Fruit fly (Drosophila melanogaster) whole organism, wandering third instar larva: ENCODE results near the gene BicD.

Experiments
- Abd-B ChIP-seq: fragments of >200 bp; optimal IDR thresholded peaks from 2 replicates; lab custom pipeline; 2017; ENCODE audit warnings: missing biosample characterization, missing genetic modification characterization
- CG32264 ChIP-seq: fragments of 200-800 bp; sonication (Bioruptor generic); optimal IDR thresholded peaks from 2 replicates; lab custom pipeline; 2016; ENCODE audit warnings: missing biosample characterization, missing genetic modification characterization
- CG9705 ChIP-seq: fragments of 200-800 bp; sonication (Bioruptor generic); optimal IDR thresholded peaks from 2 replicates; lab custom pipeline; 2018; ENCODE audit warnings: missing biosample characterization, mild to moderate bottlenecking, missing genetic modification characterization
- CrebA ChIP-seq: fragments of 200-800 bp; sonication (Bioruptor generic); optimal IDR thresholded peaks from 2 replicates; lab custom pipeline; 2016; ENCODE audit warnings: missing biosample characterization, mild to moderate bottlenecking, missing genetic modification characterization, borderline replicate concordance
- Dfd ChIP-seq: fragments of >200 bp; optimal IDR thresholded peaks from 2 replicates; lab custom pipeline; 2017; ENCODE audit warnings: missing biosample characterization, missing genetic modification characterization
- Dif ChIP-seq: fragments of 200-275, 200-300 bp; sonication (Bioruptor generic); optimal IDR thresholded peaks from 2 replicates; lab custom pipeline; 2018; ENCODE audit warnings: missing biosample characterization, missing genetic modification characterization; ENCODE audit not compliant: partially characterized antibody
- GATAd ChIP-seq: sonication (Bioruptor generic); optimal IDR thresholded peaks from 2 replicates; lab custom pipeline; 2016; ENCODE audit warnings: missing biosample characterization, missing genetic modification characterization
- HLH106 ChIP-seq: fragments of 200-800 bp; optimal IDR thresholded peaks from 3 replicates; lab custom pipeline; 2019; ENCODE audit warnings: missing biosample characterization, mild to moderate bottlenecking, missing genetic modification characterization, moderate library complexity
- Hnf4 ChIP-seq: fragments of 200-800 bp; sonication (Bioruptor generic); optimal IDR thresholded peaks from 2 replicates; lab custom pipeline; 2016; ENCODE audit warnings: missing biosample characterization, mild to moderate bottlenecking, missing genetic modification characterization
- Hr78 ChIP-seq: fragments of >200 bp; optimal IDR thresholded peaks from 2 replicates; lab custom pipeline; 2017; ENCODE audit warnings: missing biosample characterization, missing genetic modification characterization
- Hr83 ChIP-seq: fragments of 200-300 bp; sonication (Bioruptor generic); optimal IDR thresholded peaks from 2 replicates; lab custom pipeline; 2016; ENCODE audit warnings: missing biosample characterization, mild to moderate bottlenecking, missing genetic modification characterization, moderate library complexity; ENCODE audit not compliant: poor library complexity, severe bottlenecking
- Jra ChIP-seq: sonication (Bioruptor generic); optimal IDR thresholded peaks from 2 replicates; lab custom pipeline; 2016; ENCODE audit warnings: missing biosample characterization, missing genetic modification characterization
- Mio ChIP-seq: sonication (Bioruptor generic); optimal IDR thresholded peaks from 2 replicates; lab custom pipeline; 2016; ENCODE audit warnings: missing biosample characterization, missing genetic modification characterization
- Myc ChIP-seq: fragments of >200 bp; optimal IDR thresholded peaks from 2 replicates; lab custom pipeline; 2017
- N ChIP-seq: fragments of >200 bp; optimal IDR thresholded peaks from 2 replicates; lab custom pipeline; 2018; ENCODE audit warnings: missing biosample characterization, missing external identifiers, missing genetic modification characterization
- OdsH ChIP-seq: fragments of 200-800 bp; sonication (Bioruptor generic); optimal IDR thresholded peaks from 2 replicates; lab custom pipeline; 2016; ENCODE audit warnings: missing biosample characterization, mild to moderate bottlenecking, missing genetic modification characterization
- Rel ChIP-seq, 2 experiments: fragments of 200-800 bp; sonication (Bioruptor generic) in 1 of 2; optimal IDR thresholded peaks; 2 replicates in 1 of 2; 3 replicates in 1 of 2; lab custom pipeline; 2016 to 2019; ENCODE audit warnings: mild to moderate bottlenecking in 2 of 2, missing biosample characterization in 2 of 2, missing genetic modification characterization in 2 of 2, moderate library complexity in 1 of 2
- Sp1 ChIP-seq: fragments of 200-800 bp; sonication (Bioruptor generic); optimal IDR thresholded peaks from 3 replicates; lab custom pipeline; 2019; ENCODE audit warnings: missing biosample characterization, mild to moderate bottlenecking, missing genetic modification characterization, moderate library complexity
- Vsx2 ChIP-seq: fragments of 200-300, 225-300 bp; sonication (Bioruptor generic); optimal IDR thresholded peaks from 2 replicates; lab custom pipeline; 2018; ENCODE audit warnings: missing biosample characterization, missing genetic modification characterization; ENCODE audit not compliant: partially characterized antibody
- br ChIP-seq: fragments of 200-800 bp; sonication (Bioruptor generic); optimal IDR thresholded peaks from 2 replicates; lab custom pipeline; 2016; ENCODE audit warnings: missing biosample characterization, missing genetic modification characterization
- brk ChIP-seq: fragments of 200-800 bp; sonication (Bioruptor generic); optimal IDR thresholded peaks from 2 replicates; lab custom pipeline; 2016; ENCODE audit warnings: missing biosample characterization, mild to moderate bottlenecking, missing genetic modification characterization
- dl ChIP-seq, 2 experiments: fragments of 175-275, 200-275 bp in 1 of 2; fragments of 200-275 bp in 1 of 2; sonication (Bioruptor generic); optimal IDR thresholded peaks; lab custom pipeline; 2018; ENCODE audit warnings: mild to moderate bottlenecking in 2 of 2, missing biosample characterization in 2 of 2, missing genetic modification characterization in 2 of 2, moderate library complexity in 2 of 2; ENCODE audit not compliant: partially characterized antibody in 2 of 2, insufficient read depth in 1 of 2
- dmrt93B ChIP-seq: fragments of 200-800 bp; sonication (Bioruptor generic); optimal IDR thresholded peaks from 2 replicates; lab custom pipeline; 2018; ENCODE audit warnings: missing biosample characterization, mild to moderate bottlenecking, missing genetic modification characterization
- dsf ChIP-seq: sonication (Bioruptor generic); optimal IDR thresholded peaks from 2 replicates; lab custom pipeline; 2016; ENCODE audit warnings: missing biosample characterization, missing genetic modification characterization, borderline replicate concordance
- ey ChIP-seq: fragments of 200-800 bp; sonication (Bioruptor generic); optimal IDR thresholded peaks from 2 replicates; lab custom pipeline; 2016; ENCODE audit warnings: missing biosample characterization, missing genetic modification characterization
- foxo ChIP-seq, 2 experiments: fragments of 200-800 bp; sonication (Bioruptor generic); optimal IDR thresholded peaks; 2 replicates in 1 of 2; 3 replicates in 1 of 2; lab custom pipeline; 2016 to 2017; ENCODE audit warnings: missing biosample characterization in 2 of 2, missing genetic modification characterization in 2 of 2
- fru ChIP-seq: fragments of 200-800 bp; sonication (Bioruptor generic); optimal IDR thresholded peaks from 3 replicates; lab custom pipeline; 2016; ENCODE audit warnings: missing biosample characterization, mild to moderate bottlenecking, missing genetic modification characterization
- h ChIP-seq: fragments of 200-800 bp; sonication (Bioruptor generic); optimal IDR thresholded peaks from 3 replicates; lab custom pipeline; 2016; ENCODE audit warnings: missing biosample characterization, mild to moderate bottlenecking, missing genetic modification characterization
- jim ChIP-seq: fragments of 175-275, 200-325 bp; sonication (Bioruptor generic); optimal IDR thresholded peaks from 2 replicates; lab custom pipeline; 2016; ENCODE audit warnings: missing biosample characterization, mild to moderate bottlenecking, missing genetic modification characterization
- lola ChIP-seq: fragments of >200 bp; optimal IDR thresholded peaks from 2 replicates; lab custom pipeline; 2017; ENCODE audit warnings: missing biosample characterization, missing genetic modification characterization
- pan ChIP-seq: fragments of >200 bp; optimal IDR thresholded peaks from 2 replicates; lab custom pipeline; 2017
- psq ChIP-seq: fragments of 200-800 bp; sonication (Bioruptor generic); optimal IDR thresholded peaks from 3 replicates; lab custom pipeline; 2017; ENCODE audit warnings: missing biosample characterization, mild to moderate bottlenecking, missing genetic modification characterization, moderate library complexity
- rgr ChIP-seq: fragments of 200-800 bp; sonication (Bioruptor generic); optimal IDR thresholded peaks from 3 replicates; lab custom pipeline; 2016; ENCODE audit warnings: missing biosample characterization, mild to moderate bottlenecking, missing genetic modification characterization
- sage ChIP-seq: fragments of 200-800 bp; sonication (Bioruptor generic); optimal IDR thresholded peaks from 2 replicates; lab custom pipeline; 2016; ENCODE audit warnings: missing biosample characterization, mild to moderate bottlenecking, missing genetic modification characterization
- sv ChIP-seq: fragments of 200-800 bp; sonication (Bioruptor generic); optimal IDR thresholded peaks from 3 replicates; lab custom pipeline; 2016; ENCODE audit warnings: missing biosample characterization, missing genetic modification characterization
- tai ChIP-seq: sonication (Bioruptor generic); optimal IDR thresholded peaks from 2 replicates; lab custom pipeline; 2016; ENCODE audit warnings: missing biosample characterization, missing genetic modification characterization
- usp ChIP-seq: fragments of >200 bp; optimal IDR thresholded peaks from 2 replicates; lab custom pipeline; 2017; ENCODE audit warnings: missing biosample characterization, missing genetic modification characterization
- woc ChIP-seq: sonication (Bioruptor generic); optimal IDR thresholded peaks from 2 replicates; lab custom pipeline; 2016; ENCODE audit warnings: missing biosample characterization, mild to moderate bottlenecking, missing genetic modification characterization

Gene BicD

DNA sequence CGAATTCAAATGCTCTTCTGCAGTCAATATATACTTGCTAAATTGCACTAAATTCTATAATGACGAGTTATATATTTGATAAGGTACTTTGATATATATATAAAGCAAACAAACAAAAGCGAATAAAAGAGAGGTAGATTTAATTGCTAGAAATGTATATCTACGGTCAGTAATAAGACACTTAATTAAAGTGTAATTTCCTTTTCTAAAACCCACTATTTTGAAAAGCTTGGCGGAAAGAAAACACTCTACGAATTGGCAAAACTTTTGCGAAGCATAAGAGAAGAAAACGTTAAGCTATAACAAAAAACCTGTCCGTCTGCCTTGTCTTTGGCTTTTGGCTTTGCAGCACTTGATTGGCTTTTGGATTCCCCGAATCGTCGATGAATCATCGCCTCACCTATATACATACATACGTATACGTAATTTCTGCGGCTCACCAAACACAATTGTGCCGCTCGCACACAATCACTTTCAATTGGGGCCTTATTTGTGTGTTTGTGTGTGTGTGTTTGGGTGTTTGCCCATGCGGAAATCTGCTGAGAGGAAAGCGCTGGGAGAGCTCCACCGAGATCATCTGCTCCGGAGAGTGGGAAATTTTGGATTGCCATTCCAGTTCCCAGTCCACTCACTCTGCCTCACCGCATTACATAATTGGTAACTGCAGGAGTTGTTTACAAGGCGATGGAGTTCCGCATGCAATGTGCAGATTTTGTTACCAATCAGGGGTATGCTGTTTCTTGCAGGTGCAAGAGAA is 42.2 kb downstream of the BicD start:
- TF ChIP-seq pan (lab: Kevin White, UChicago), result no peak
- peak; percentile 1 for TF ChIP-seq Jra (GFP tag; lab: Kevin White, UChicago)
- no peak for TF ChIP-seq woc
- TF ChIP-seq Vsx2, result no peak
- peak; percentile 50 to 71 for TF ChIP-seq dl (GFP tag; optimal IDR thresholded peaks at IDR 0.05; lab: Kevin White, UChicago; ENCODE audit: insufficient read depth in 1 of 2, partially characterized antibody in 2 of 2)
- no peak for TF ChIP-seq Mio (GFP tag; lab: Kevin White, UChicago)
- no peak for TF ChIP-seq HLH106 (tag; lab: Kevin White, UChicago)
- TF ChIP-seq Dif (GFP tag; lab: Kevin White, UChicago), result peak; percentile 69
- no peak for TF ChIP-seq CG32264 (GFP tag; lab: Kevin White, UChicago)
- TF ChIP-seq dmrt93B (GFP tag; lab: Kevin White, UChicago), result no peak
- TF ChIP-seq dsf (GFP tag; lab: Kevin White, UChicago), result no peak
- TF ChIP-seq fru (GFP tag; lab: Kevin White, UChicago), result no peak
- no peak for TF ChIP-seq ey (GFP tag; lab: Kevin White, UChicago)
- TF ChIP-seq Hnf4 (GFP tag; lab: Kevin White, UChicago), result no peak
- TF ChIP-seq sv, result no peak
- TF ChIP-seq Rel (GFP tag; optimal IDR thresholded peaks at IDR 0.05; lab: Kevin White, UChicago), result no peak
- peak; percentile 93 for TF ChIP-seq Rel (tag; optimal IDR thresholded peaks at IDR 0.05; lab: Kevin White, UChicago)
- no peak for TF ChIP-seq h
- no peak for TF ChIP-seq rgr
- TF ChIP-seq lola (GFP tag; lab: Kevin White, UChicago), result no peak

DNA sequence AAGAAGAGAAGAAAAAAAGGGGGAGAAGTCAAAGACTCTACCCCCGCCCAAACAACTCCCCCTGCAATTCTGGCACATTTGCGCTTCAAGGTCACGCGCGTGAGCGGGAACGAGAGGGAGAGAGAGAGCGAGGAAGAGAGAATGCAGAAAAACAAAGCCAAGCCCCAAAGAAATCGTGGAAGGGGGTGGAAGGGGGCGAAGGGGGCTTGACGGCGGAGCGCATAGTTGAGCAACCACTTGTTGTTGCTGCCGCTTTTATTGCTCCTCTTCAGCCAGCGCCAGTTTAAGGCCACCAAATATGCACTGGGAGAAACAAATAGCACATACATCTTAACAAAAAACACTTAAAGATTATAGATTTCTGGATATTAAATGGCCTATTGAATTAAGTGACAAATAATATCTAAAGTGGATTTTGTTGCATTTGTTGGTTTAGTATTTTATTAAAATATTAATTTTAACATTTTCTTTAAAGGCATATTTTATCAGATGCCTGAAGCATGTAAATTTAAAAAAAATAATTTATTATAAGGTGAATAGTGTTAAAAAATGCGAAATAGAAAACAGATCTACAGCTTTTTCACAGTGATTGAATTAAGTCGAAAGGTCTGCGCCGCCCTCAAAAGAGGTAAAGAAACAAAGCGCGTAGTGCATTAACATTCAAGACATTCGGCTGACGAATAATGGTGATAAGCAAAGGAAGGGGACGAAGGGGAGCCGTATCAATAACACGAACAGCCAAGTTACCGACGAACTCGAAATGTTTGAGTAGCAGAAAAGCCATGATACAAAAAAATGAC is 43.0 kb downstream of the BicD start:
- TF ChIP-seq tai (peak; percentile 56), Dif (GFP tag; lab: Kevin White, UChicago) (peak; percentile 98), rgr (peak; percentile 91), fru (GFP tag; lab: Kevin White, UChicago) (peak; percentile 92), Abd-B (no peak), dmrt93B (GFP tag; lab: Kevin White, UChicago) (peak; percentile 95), psq (GFP tag; lab: Kevin White, UChicago) (peak; percentile 97), CG9705 (GFP tag; lab: Kevin White, UChicago) (peak; percentile 75), brk (GFP tag; lab: Kevin White, UChicago) (peak; percentile 93), CrebA (no peak), sage (GFP tag; lab: Kevin White, UChicago) (peak; percentile 12), Rel (GFP tag; optimal IDR thresholded peaks at IDR 0.05; lab: Kevin White, UChicago) (no peak), Rel (tag; optimal IDR thresholded peaks at IDR 0.05; lab: Kevin White, UChicago) (peak; percentile 65), h (peak; percentile 54), dsf (GFP tag; lab: Kevin White, UChicago) (peak; percentile 65), Sp1 (GFP tag; lab: Kevin White, UChicago) (peak; percentile 98), lola (GFP tag; lab: Kevin White, UChicago) (no peak), Vsx2 (peak; percentile 12), woc (peak; percentile 48), Hr78 (GFP tag; lab: Kevin White, UChicago) (no peak), Jra (GFP tag; lab: Kevin White, UChicago) (peak; percentile 84), Dfd (GFP tag; lab: Kevin White, UChicago) (no peak), Hr83 (GFP tag; lab: Kevin White, UChicago) (peak; percentile 33), pan (lab: Kevin White, UChicago) (no peak), ey (GFP tag; lab: Kevin White, UChicago) (peak; percentile 81), GATAd (GFP tag; lab: Kevin White, UChicago) (no peak), OdsH (GFP tag; lab: Kevin White, UChicago) (peak; percentile 86), dl (GFP tag; optimal IDR thresholded peaks at IDR 0.05; lab: Kevin White, UChicago; ENCODE audit: insufficient read depth in 1 of 2, partially characterized antibody in 2 of 2) (peak; percentile 80 to 93), foxo (GFP tag; optimal IDR thresholded peaks at IDR 0.05; lab: Kevin White, UChicago) (peak in 1 of 2 experiments; percentile 96), br (peak; percentile 85), Hnf4 (GFP tag; lab: Kevin White, UChicago) (peak; percentile 83), sv (peak; percentile 10), usp (GFP tag; lab: Kevin White, UChicago) (no peak), HLH106 (tag; lab: Kevin White, UChicago) (peak; percentile 97), N (GFP tag; lab: Kevin White, UChicago) (no peak), CG32264 (GFP tag; lab: Kevin White, UChicago) (no peak), Myc (lab: Kevin White, UChicago) (no peak), jim (GFP tag; lab: Kevin White, UChicago) (no peak)
